Fruit fly (Drosophila melanogaster): ENCODE measurements around the gene Hand.

DNA sequence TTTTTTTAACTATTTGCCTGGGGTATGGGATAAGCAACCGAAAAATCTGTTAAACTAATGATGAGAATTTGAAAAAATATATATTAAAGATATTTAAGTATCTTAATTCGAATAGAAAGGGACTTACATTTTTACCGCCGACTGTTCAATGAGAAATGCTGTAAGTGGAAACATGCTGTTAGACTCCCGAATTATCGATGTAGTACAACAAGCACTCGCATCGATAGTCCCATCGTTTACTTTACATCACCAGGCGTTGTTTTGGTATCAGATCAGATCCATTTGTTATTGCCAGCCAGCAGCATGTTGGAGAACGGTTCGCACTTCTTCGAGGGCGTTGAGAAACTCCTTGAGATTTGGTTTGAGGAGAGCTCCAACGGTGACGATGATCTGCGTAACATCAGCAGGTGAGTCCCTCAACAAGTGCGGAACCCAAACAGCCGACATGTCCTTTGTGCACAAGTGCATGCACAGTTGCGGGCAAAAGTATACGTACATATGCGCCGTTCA is 44.1 kb upstream of the Hand start, which contains the start of gene SamDC:
- TF ChIP-seq EcR (GFP tag; optimal IDR thresholded peaks at IDR 0.05) (no peak), CG34367 (tag; optimal IDR thresholded peaks at IDR 0.05) (no peak), CG10348 (GFP tag; IDR thresholded peaks at IDR 0.05) (no peak), fd96Ca (GFP tag; IDR thresholded peaks at IDR 0.05) (no peak), Pif1B (GFP tag; optimal IDR thresholded peaks at IDR 0.05) (no peak), Pif1A (GFP tag; optimal IDR thresholded peaks at IDR 0.05) (peak; percentile 19), CG32121 (GFP tag; IDR thresholded peaks at IDR 0.05) (peak; percentile 11; the same call in 1 of the 2 replicates)

Data from whole organism, pupa.